Worm (Caenorhabditis elegans) whole organism, mixed stage, embryonic: ENCODE results near the gene gpx-4.

Experiments used
- elt-1 ChIP-seq: sonication (generic microtip); optimal IDR thresholded peaks from 2 replicates; lab custom pipeline; 2017; ENCODE audit warnings: missing genetic modification characterization, mild to moderate bottlenecking, missing compliant biosample characterization, antibody characterized with exemption, moderate library complexity, borderline replicate concordance; ENCODE audit not compliant: insufficient read depth
- elt-3 ChIP-seq: fragments of 150-350 bp; optimal IDR thresholded peaks from 2 replicates; lab custom pipeline; 2014; ENCODE audit warnings: missing biosample characterization, missing genetic modification characterization
- nhr-237 ChIP-seq: fragments of 150-350 bp; optimal IDR thresholded peaks from 2 replicates; lab custom pipeline; 2014; ENCODE audit warnings: missing biosample characterization, missing genetic modification characterization
- unc-62 ChIP-seq: fragments of 150-350 bp; optimal IDR thresholded peaks from 2 replicates; lab custom pipeline; 2014; ENCODE audit warnings: missing biosample characterization, missing genetic modification reagents, missing genetic modification characterization

- no peak for TF ChIP-seq elt-3 (tag; lab: Kevin White, UChicago)
- TF ChIP-seq unc-62 (GFP tag; lab: Kevin White, UChicago), result no peak
- TF ChIP-seq elt-1 (tag; lab: Kevin White, UChicago), result no peak
- no peak for TF ChIP-seq nhr-237 (tag; lab: Kevin White, UChicago)
Observed at ce11 chrIV:2657307-2657706, 17.5 kb downstream of the gpx-4 start.
